Worm (Caenorhabditis elegans): Measurements from ENCODE around the gene ent-3.

DNA sequence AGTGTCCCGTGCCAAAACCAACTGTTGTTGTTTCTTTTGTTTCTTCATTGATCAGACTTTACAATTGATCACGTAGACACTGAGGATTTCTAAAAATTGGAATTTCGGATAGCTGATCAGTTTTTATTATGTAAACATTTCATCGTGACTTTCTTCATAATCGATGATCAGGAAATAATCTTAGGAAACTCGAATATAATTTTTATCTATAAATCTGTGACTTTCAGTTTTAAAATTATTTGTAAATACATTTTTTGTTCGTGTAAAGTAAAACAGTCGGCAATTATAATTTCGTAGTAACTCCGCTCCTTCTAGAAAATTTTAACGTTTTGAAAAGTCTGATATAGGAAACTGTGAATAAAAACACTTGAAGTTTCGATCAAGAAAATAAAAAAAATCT lies 34.9 kb upstream of the ent-3 start, which contains the start of gene F40G12.5:
- TF ChIP-seq nhr-12 (tag; optimal IDR thresholded peaks at IDR 0.05) (no peak), ztf-11 (tag; optimal IDR thresholded peaks at IDR 0.05) (no peak), tbx-8 (GFP tag; optimal IDR thresholded peaks at IDR 0.05) (no peak), nhr-237 (tag; optimal IDR thresholded peaks at IDR 0.05) (no peak), snpc-4 (tag; optimal IDR thresholded peaks at IDR 0.05) (no peak), unc-62 (GFP tag; optimal IDR thresholded peaks at IDR 0.05) (no peak), mep-1 (tag; optimal IDR thresholded peaks at IDR 0.05) (no peak), elt-3 (tag; optimal IDR thresholded peaks at IDR 0.05) (no peak), mab-5 (tag; optimal IDR thresholded peaks at IDR 0.05) (no peak)
